Fruit fly (Drosophila melanogaster) whole organism, embryonic: ENCODE results near the gene Rcd5.

ENCODE experiments used
- Asciz ChIP-seq: fragments of 200-800 bp; sonication (Bioruptor generic); optimal IDR thresholded peaks from 2 replicates; lab custom pipeline; 2017; ENCODE audit warnings: missing biosample characterization, mild to moderate bottlenecking, missing genetic modification characterization, missing genetic modification reagents
- Awh ChIP-seq: fragments of 200-800 bp; sonication (Bioruptor generic); IDR thresholded peaks from 2 replicates; pipeline ENCODE4, ENCODE4 v1.3.6; 2022; ENCODE audit warnings: missing biosample characterization, missing genetic modification characterization
- Blimp-1 ChIP-seq: fragments of 200-800 bp; sonication (Bioruptor generic); optimal IDR thresholded peaks from 3 replicates; lab custom pipeline; 2018; ENCODE audit warnings: missing biosample characterization, missing genetic modification characterization, mild to moderate bottlenecking, moderate library complexity, missing genetic modification reagents
- CG10366 ChIP-seq: fragments of 200-800 bp; sonication (Bioruptor generic); IDR thresholded peaks from 2 replicates; pipeline ENCODE4 v1.3.6; 2022; ENCODE audit warnings: missing biosample characterization, missing genetic modification characterization
- CG11247 ChIP-seq: fragments of 200-800 bp; sonication (Bioruptor generic); IDR thresholded peaks from 2 replicates; pipeline ENCODE4 v1.3.6; 2022; ENCODE audit warnings: missing biosample characterization, missing genetic modification characterization
- CG11696 ChIP-seq: fragments of 200-800 bp; sonication (Bioruptor generic); IDR thresholded peaks from 2 replicates; pipeline ENCODE4 v1.3.6; 2022; ENCODE audit warnings: missing biosample characterization, missing genetic modification characterization
- CG11723 ChIP-seq: fragments of 200-800 bp; sonication (Bioruptor generic); optimal IDR thresholded peaks from 2 replicates; lab custom pipeline; 2017; ENCODE audit warnings: missing biosample characterization, mild to moderate bottlenecking, missing genetic modification characterization
- CG12104 ChIP-seq: fragments of 200-800 bp; sonication (Bioruptor generic); optimal IDR thresholded peaks from 3 replicates; lab custom pipeline; 2016; ENCODE audit warnings: missing biosample characterization, missing genetic modification characterization
- CG14710 ChIP-seq: fragments of 200-800 bp; sonication (Bioruptor generic); optimal IDR thresholded peaks from 3 replicates; lab custom pipeline; 2019; ENCODE audit warnings: missing biosample characterization, mild to moderate bottlenecking, missing genetic modification characterization, moderate library complexity
- CG15479 ChIP-seq: fragments of 200-800 bp; sonication (Bioruptor generic); optimal IDR thresholded peaks from 3 replicates; lab custom pipeline; 2019; ENCODE audit warnings: missing biosample characterization, mild to moderate bottlenecking, missing genetic modification characterization, moderate library complexity
- CG16815 ChIP-seq: fragments of 200-800 bp; sonication (Bioruptor generic); optimal IDR thresholded peaks from 3 replicates; lab custom pipeline; 2017; ENCODE audit warnings: missing biosample characterization, mild to moderate bottlenecking, missing genetic modification characterization
- CG17186 ChIP-seq: fragments of 200-800 bp; sonication (Bioruptor generic); optimal IDR thresholded peaks from 3 replicates; lab custom pipeline; 2017; ENCODE audit warnings: missing biosample characterization, missing genetic modification reagents, missing genetic modification characterization
- CG31224 ChIP-seq: fragments of 200-800 bp; sonication (Bioruptor generic); IDR thresholded peaks from 2 replicates; pipeline ENCODE4 v1.3.6; 2022; ENCODE audit warnings: missing biosample characterization, missing genetic modification characterization
- CG33213 ChIP-seq: fragments of 200-800 bp; sonication (Bioruptor generic); optimal IDR thresholded peaks from 3 replicates; lab custom pipeline; 2016; ENCODE audit warnings: missing biosample characterization, missing genetic modification characterization
- CG34376 ChIP-seq: fragments of 200-800 bp; sonication (Bioruptor generic); optimal IDR thresholded peaks from 2 replicates; lab custom pipeline; 2018; ENCODE audit warnings: missing biosample characterization, mild to moderate bottlenecking, missing genetic modification characterization
- CG4328 ChIP-seq: fragments of 200-800 bp; sonication (Bioruptor generic); optimal IDR thresholded peaks from 3 replicates; lab custom pipeline; 2017; ENCODE audit warnings: missing biosample characterization, missing genetic modification reagents, missing genetic modification characterization
- CG4730 ChIP-seq: fragments of 200-800 bp; sonication (Bioruptor generic); IDR thresholded peaks from 2 replicates; pipeline ENCODE4 v1.3.6; 2022; ENCODE audit warnings: missing biosample characterization, missing genetic modification characterization
- CG6175 ChIP-seq: fragments of 200-800 bp; sonication (Bioruptor generic); IDR thresholded peaks from 3 replicates; pipeline ENCODE4 v1.3.6; 2022; ENCODE audit warnings: missing biosample characterization, missing genetic modification characterization
- CG7556 ChIP-seq: fragments of 200-800 bp; sonication (Bioruptor generic); optimal IDR thresholded peaks from 2 replicates; lab custom pipeline; 2017; ENCODE audit warnings: missing biosample characterization, mild to moderate bottlenecking, missing genetic modification characterization
- CG7745 ChIP-seq: fragments of 200-800 bp; sonication (Bioruptor generic); optimal IDR thresholded peaks from 2 replicates; lab custom pipeline; 2018; ENCODE audit warnings: missing biosample characterization, mild to moderate bottlenecking, missing genetic modification characterization, moderate library complexity
- CG8359 ChIP-seq: fragments of 200-800 bp; sonication (Bioruptor generic); optimal IDR thresholded peaks from 2 replicates; lab custom pipeline; 2017; ENCODE audit warnings: missing biosample characterization, mild to moderate bottlenecking, missing genetic modification characterization, borderline replicate concordance
- CG8765 ChIP-seq: fragments of 200-800 bp; sonication (Bioruptor generic); IDR thresholded peaks from 2 replicates; pipeline ENCODE4 v1.3.6; 2022; ENCODE audit warnings: missing biosample characterization, missing genetic modification characterization
- CG8944 ChIP-seq: fragments of 200-800 bp; sonication (Bioruptor generic); optimal IDR thresholded peaks from 3 replicates; lab custom pipeline; 2016; ENCODE audit warnings: missing biosample characterization, missing genetic modification characterization
- CG9817 ChIP-seq: fragments of 200-800 bp; sonication (Bioruptor generic); optimal IDR thresholded peaks from 2 replicates; lab custom pipeline; 2018; ENCODE audit warnings: missing biosample characterization, mild to moderate bottlenecking, missing genetic modification characterization, moderate library complexity
- CkIIα-i1 ChIP-seq: fragments of 200-800 bp; sonication (Bioruptor generic); IDR thresholded peaks from 2 replicates; pipeline ENCODE4 v1.3.6; 2022; ENCODE audit warnings: missing biosample characterization, missing genetic modification characterization
- Ets65A ChIP-seq: fragments of 200-800 bp; sonication (Bioruptor generic); peaks from one replicate; lab custom pipeline; 2016; ENCODE audit warnings: missing biosample characterization, missing genetic modification characterization
- Fer1 ChIP-seq: fragments of 200-800 bp; sonication (Bioruptor generic); optimal IDR thresholded peaks from 2 replicates; lab custom pipeline; 2017; ENCODE audit warnings: missing biosample characterization, mild to moderate bottlenecking, missing genetic modification characterization
- Fer3 ChIP-seq: fragments of 200-800 bp; sonication (Bioruptor generic); optimal IDR thresholded peaks from 2 replicates; lab custom pipeline; 2018; ENCODE audit warnings: missing biosample characterization, mild to moderate bottlenecking, missing genetic modification characterization, moderate library complexity
- HLH54F ChIP-seq: fragments of 200-800 bp; sonication (Bioruptor generic); optimal IDR thresholded peaks from 3 replicates; lab custom pipeline; 2016; ENCODE audit warnings: missing biosample characterization, missing genetic modification characterization
- Hsf ChIP-seq: fragments of 200-800 bp; sonication (Bioruptor generic); optimal IDR thresholded peaks from 3 replicates; lab custom pipeline; 2016; ENCODE audit warnings: missing biosample characterization, missing genetic modification characterization
- Jarid2 ChIP-seq: fragments of 200-800 bp; sonication (Bioruptor generic); optimal IDR thresholded peaks from 3 replicates; lab custom pipeline; 2017; ENCODE audit warnings: mild to moderate bottlenecking, missing biosample characterization, missing genetic modification reagents, missing genetic modification characterization
- Optix ChIP-seq: fragments of 200-800 bp; sonication (Bioruptor generic); IDR thresholded peaks from 3 replicates; pipeline ENCODE4 v1.3.6; 2022; ENCODE audit warnings: missing biosample characterization, missing genetic modification characterization
- Ravus ChIP-seq: fragments of 200-800 bp; sonication (Bioruptor generic); IDR thresholded peaks from 2 replicates; pipeline ENCODE4 v1.3.6; 2022; ENCODE audit warnings: missing biosample characterization, missing genetic modification characterization
- Sry-δ ChIP-seq: fragments of 200-800 bp; sonication (Bioruptor generic); optimal IDR thresholded peaks from 2 replicates; lab custom pipeline; 2016; ENCODE audit warnings: missing biosample characterization, missing genetic modification characterization
- aop ChIP-seq: fragments of 200-800 bp; sonication (Bioruptor generic); IDR thresholded peaks from 2 replicates; pipeline ENCODE4 v1.3.6; 2022; ENCODE audit warnings: missing biosample characterization, missing genetic modification characterization
- ara ChIP-seq: fragments of 200-800 bp; sonication (Bioruptor generic); IDR thresholded peaks from 2 replicates; pipeline ENCODE4 v1.3.6; 2022; ENCODE audit warnings: missing biosample characterization, missing genetic modification characterization
- bigmax ChIP-seq: fragments of 200-800 bp; sonication (Bioruptor generic); optimal IDR thresholded peaks from 2 replicates; lab custom pipeline; 2018; ENCODE audit warnings: missing biosample characterization, mild to moderate bottlenecking, missing genetic modification characterization
- caup ChIP-seq: fragments of 200-800 bp; sonication (Bioruptor generic); optimal IDR thresholded peaks from 3 replicates; lab custom pipeline; 2017; ENCODE audit warnings: missing biosample characterization, mild to moderate bottlenecking, missing genetic modification characterization, moderate library complexity; ENCODE audit not compliant: severe bottlenecking
- cg ChIP-seq: fragments of 200-800 bp; sonication (Bioruptor generic); optimal IDR thresholded peaks from 3 replicates; lab custom pipeline; 2019; ENCODE audit warnings: missing biosample characterization, mild to moderate bottlenecking, missing genetic modification characterization, moderate library complexity
- dysf ChIP-seq: fragments of 200-800 bp; sonication (Bioruptor generic); IDR thresholded peaks from 3 replicates; pipeline ENCODE4 v1.3.6; 2022; ENCODE audit warnings: missing biosample characterization, missing genetic modification characterization
- ewg ChIP-seq: fragments of 200-800 bp; sonication (Bioruptor generic); optimal IDR thresholded peaks from 3 replicates; lab custom pipeline; 2017; ENCODE audit warnings: mild to moderate bottlenecking, missing biosample characterization, missing genetic modification reagents, missing genetic modification characterization
- fd64A ChIP-seq: fragments of 200-800 bp; sonication (Bioruptor generic); optimal IDR thresholded peaks from 3 replicates; lab custom pipeline; 2018; ENCODE audit warnings: missing biosample characterization, mild to moderate bottlenecking, missing genetic modification characterization
- h ChIP-seq: fragments of >200 bp; optimal IDR thresholded peaks from 2 replicates; lab custom pipeline; 2017
- kah ChIP-seq: fragments of 200-800 bp; sonication (Bioruptor generic); optimal IDR thresholded peaks from 2 replicates; lab custom pipeline; 2018; ENCODE audit warnings: missing biosample characterization, mild to moderate bottlenecking, missing genetic modification characterization
- odd ChIP-seq: fragments of 200-800 bp; sonication (Bioruptor generic); optimal IDR thresholded peaks from 2 replicates; lab custom pipeline; 2017; ENCODE audit warnings: missing biosample characterization, mild to moderate bottlenecking, missing genetic modification characterization
- phol ChIP-seq: fragments of 200-800 bp; sonication (Bioruptor generic); optimal IDR thresholded peaks from 3 replicates; lab custom pipeline; 2018; ENCODE audit warnings: missing biosample characterization, mild to moderate bottlenecking, missing genetic modification characterization, moderate library complexity
- sqz ChIP-seq: fragments of 200-800 bp; sonication (Bioruptor generic); optimal IDR thresholded peaks from 3 replicates; lab custom pipeline; 2018; ENCODE audit warnings: missing biosample characterization, mild to moderate bottlenecking, missing genetic modification characterization
- sug ChIP-seq: fragments of 200-800 bp; optimal IDR thresholded peaks from 2 replicates; lab custom pipeline; 2019; ENCODE audit warnings: missing biosample characterization, mild to moderate bottlenecking, missing genetic modification characterization, moderate library complexity
- trh ChIP-seq: fragments of 200-800 bp; sonication (Bioruptor generic); optimal IDR thresholded peaks from 2 replicates; lab custom pipeline; 2016; ENCODE audit warnings: missing biosample characterization, missing genetic modification characterization
- tup ChIP-seq: fragments of 200-800 bp; sonication (Bioruptor generic); optimal IDR thresholded peaks from 2 replicates; lab custom pipeline; 2016; ENCODE audit warnings: missing biosample characterization, mild to moderate bottlenecking, missing genetic modification characterization, moderate library complexity

The Rcd5 gene

dm6 chr3L:4025738-4026505 lies 14.4 kb upstream of the Rcd5 start, which contains the start of gene CG11594 (continued):
- TF ChIP-seq Fer3 (tag; lab: Kevin White, UChicago), result peak; percentile 27
- peak; percentile 15; the same call in 1 of the 2 replicates for TF ChIP-seq CG10366 (GFP tag; lab: Robert Waterston, UW)
- TF ChIP-seq CG17186 (GFP tag; lab: Kevin White, UChicago), result no peak
- no peak for TF ChIP-seq phol (tag; lab: Kevin White, UChicago)
- no peak for TF ChIP-seq fd64A (GFP tag; lab: Kevin White, UChicago)
- no peak for TF ChIP-seq CG15479 (GFP tag; lab: Kevin White, UChicago)
- no peak for TF ChIP-seq Sry-δ (GFP tag; lab: Kevin White, UChicago)
- TF ChIP-seq CG33213 (GFP tag; lab: Kevin White, UChicago), result no peak
- no peak for TF ChIP-seq tup (GFP tag; lab: Kevin White, UChicago)
- no peak for TF ChIP-seq ewg (GFP tag; lab: Kevin White, UChicago)
- TF ChIP-seq CG4730 (GFP tag; lab: Robert Waterston, UW), result no peak
- peak; percentile 2 for TF ChIP-seq Hsf (GFP tag; lab: Kevin White, UChicago)
- TF ChIP-seq trh (GFP tag; lab: Kevin White, UChicago), result no peak
- no peak for TF ChIP-seq Asciz (GFP tag; lab: Kevin White, UChicago)
- TF ChIP-seq sqz (GFP tag; lab: Kevin White, UChicago), result no peak
- TF ChIP-seq kah (GFP tag; lab: Kevin White, UChicago), result no peak
- no peak for TF ChIP-seq CG31224
- TF ChIP-seq CG8944 (GFP tag; lab: Kevin White, UChicago), result no peak
- no peak for TF ChIP-seq CG11247 (GFP tag; lab: Robert Waterston, UW)
- TF ChIP-seq Blimp-1, result no peak
- no peak for TF ChIP-seq CG11696
- no peak for TF ChIP-seq CG12104 (GFP tag; lab: Kevin White, UChicago)
- TF ChIP-seq dysf (GFP tag; lab: Robert Waterston, UW), result peak; percentile 29; the same call in 1 of the 3 replicates
- TF ChIP-seq odd (GFP tag; lab: Kevin White, UChicago), result no peak
- no peak for TF ChIP-seq Fer1 (GFP tag; lab: Kevin White, UChicago)
- TF ChIP-seq CG9817, result peak; percentile 48
- no peak for TF ChIP-seq Ravus (GFP tag; lab: Robert Waterston, UW)
- TF ChIP-seq CG8359, result no peak
- TF ChIP-seq Jarid2 (GFP tag; lab: Kevin White, UChicago), result peak; percentile 21
- TF ChIP-seq CG4328 (GFP tag; lab: Kevin White, UChicago), result no peak
- no peak for TF ChIP-seq Optix (GFP tag; lab: Robert Waterston, UW)
- no peak for TF ChIP-seq CG16815 (GFP tag; lab: Kevin White, UChicago)
- peak; percentile 12 for TF ChIP-seq CG7556 (GFP tag; lab: Kevin White, UChicago)
- TF ChIP-seq CG11723 (GFP tag; lab: Kevin White, UChicago), result peak; percentile 4
- TF ChIP-seq h, result no peak
- no peak for TF ChIP-seq cg (GFP tag; lab: Kevin White, UChicago)
- TF ChIP-seq HLH54F (GFP tag; lab: Kevin White, UChicago), result no peak
- TF ChIP-seq ara (GFP tag; lab: Robert Waterston, UW), result no peak
- no peak for TF ChIP-seq CG14710
- TF ChIP-seq CG34376 (GFP tag; lab: Kevin White, UChicago), result peak; percentile 60
- no peak for TF ChIP-seq CG7745 (tag; lab: Kevin White, UChicago)
- no peak for TF ChIP-seq sug (tag; lab: Kevin White, UChicago)
- TF ChIP-seq caup (GFP tag; lab: Kevin White, UChicago), result peak; percentile 75
- TF ChIP-seq Ets65A, result no peak
- no peak for TF ChIP-seq bigmax
- no peak; the same call in 2 of the 3 replicates for TF ChIP-seq CG6175 (GFP tag; lab: Robert Waterston, UW)
- TF ChIP-seq CG8765 (GFP tag; lab: Robert Waterston, UW), result no peak
- TF ChIP-seq aop (GFP tag; lab: Robert Waterston, UW), result no peak
- TF ChIP-seq Awh (GFP tag; lab: Robert Waterston, UW), result peak; percentile 40; the same call in 1 of the 2 replicates
- TF ChIP-seq CkIIα-i1 (GFP tag; lab: Robert Waterston, UW), result no peak
